Worm (Caenorhabditis elegans): Measurements from ENCODE around the gene Y59E9AL.4.

Gene Y59E9AL.4

ce11 chrIV:5183755-5184166 is 31.2 kb downstream of the Y59E9AL.4 start, which contains the start of gene W03F8.4:
W03F8.4 (plus strand) TSS chrIV:5184123.
- TF ChIP-seq nhr-77 (tag; optimal IDR thresholded peaks at IDR 0.05), result peak; percentile 91
- TF ChIP-seq egl-43 (GFP tag; IDR thresholded peaks at IDR 0.05), result peak; percentile 71
- TF ChIP-seq nhr-42 (GFP tag; IDR thresholded peaks at IDR 0.05), result peak; percentile 82
- TF ChIP-seq arid-1 (GFP tag; conservative IDR thresholded peaks at IDR 0.05), result peak; percentile 86; the same call in 1 of the 2 replicates
- peak; percentile 85 for TF ChIP-seq lin-13 (GFP tag; optimal IDR thresholded peaks at IDR 0.05)
- peak; percentile 92 for TF ChIP-seq hlh-11 (tag; optimal IDR thresholded peaks at IDR 0.05)
- TF ChIP-seq snpc-1.2 (GFP tag; IDR thresholded peaks at IDR 0.05), result peak; percentile 97
- TF ChIP-seq mxl-3 (GFP tag; optimal IDR thresholded peaks at IDR 0.05), result peak; percentile 55
- TF ChIP-seq mdl-1 (tag; optimal IDR thresholded peaks at IDR 0.05), result peak in 1 of 2 experiments; percentile 28
- peak; percentile 91 for TF ChIP-seq lin-1 (GFP tag; IDR thresholded peaks at IDR 0.05)
- TF ChIP-seq zfp-2 (tag; optimal IDR thresholded peaks at IDR 0.05), result peak; percentile 47
- peak; percentile 65; the same call in 1 of the 2 replicates for TF ChIP-seq daf-19 (GFP tag; conservative IDR thresholded peaks at IDR 0.05)
- no peak for TF ChIP-seq Y5F2A.4 (GFP tag; optimal IDR thresholded peaks at IDR 0.05)
- peak; percentile 44 for TF ChIP-seq jun-1 (tag; optimal IDR thresholded peaks at IDR 0.05)
- no peak for TF ChIP-seq nhr-41 (GFP tag; IDR thresholded peaks at IDR 0.05)
- peak; percentile 24 for TF ChIP-seq fkh-10 (GFP tag; optimal IDR thresholded peaks at IDR 0.05)
- TF ChIP-seq unc-130 (GFP tag; optimal IDR thresholded peaks at IDR 0.05), result peak; percentile 51
- no peak for TF ChIP-seq set-16 (GFP tag; IDR thresholded peaks at IDR 0.05)
- TF ChIP-seq F37D6.2 (tag; optimal IDR thresholded peaks at IDR 0.05), result peak; percentile 83
- TF ChIP-seq mes-2 (tag; optimal IDR thresholded peaks at IDR 0.05; ENCODE audit: poor library complexity, severe bottlenecking), result peak; percentile 95
- TF ChIP-seq nhr-76 (tag; optimal IDR thresholded peaks at IDR 0.05), result no peak
- TF ChIP-seq aha-1 (tag), result peak; percentile 97
- TF ChIP-seq php-3 (GFP tag; IDR thresholded peaks at IDR 0.05), result peak; percentile 83
- TF ChIP-seq T20F7.1 (GFP tag; optimal IDR thresholded peaks at IDR 0.05), result peak; percentile 81
- peak; percentile 92 for TF ChIP-seq spr-1 (tag; optimal IDR thresholded peaks at IDR 0.05)
- peak; percentile 69 for TF ChIP-seq lin-15B (tag; optimal IDR thresholded peaks at IDR 0.05)
- TF ChIP-seq Y75B8A.6 (GFP tag; IDR thresholded peaks at IDR 0.05), result no peak
- peak; percentile 89 for TF ChIP-seq hmg-1.1 (GFP tag; IDR thresholded peaks at IDR 0.05)
- TF ChIP-seq daf-16 (GFP tag; optimal IDR thresholded peaks at IDR 0.05), result peak; percentile 43 to 98
- peak; percentile 93 for TF ChIP-seq daf-16 (tag; optimal IDR thresholded peaks at IDR 0.05)
- TF ChIP-seq ceh-62 (tag; optimal IDR thresholded peaks at IDR 0.05), result no peak
- peak; percentile 92 for TF ChIP-seq rbr-2 (tag; optimal IDR thresholded peaks at IDR 0.05)
- TF ChIP-seq zfp-3 (GFP tag; conservative IDR thresholded peaks at IDR 0.05), result no peak; the same call in 1 of the 2 replicates
- TF ChIP-seq zip-2 (tag; optimal IDR thresholded peaks at IDR 0.05), result peak; percentile 49
- TF ChIP-seq lir-3 (tag; optimal IDR thresholded peaks at IDR 0.05), result no peak
- no peak for TF ChIP-seq gei-8 (GFP tag; optimal IDR thresholded peaks at IDR 0.05)
- no peak for TF ChIP-seq skn-1 (tag; optimal IDR thresholded peaks at IDR 0.05)
- 0 out of 2 replicates have a peak, but pooled peaks have one; percentile 11 for TF ChIP-seq vab-7 (GFP tag; IDR thresholded peaks at IDR 0.05)
- peak; percentile 67; the same call in 1 of the 2 replicates for TF ChIP-seq tra-1 (GFP tag; IDR thresholded peaks at IDR 0.05)
- 0 out of 2 replicates have a peak, but pooled peaks have one; percentile 47 for TF ChIP-seq D1046.2 (GFP tag; IDR thresholded peaks at IDR 0.05)
- peak; percentile 90 for TF ChIP-seq ceh-20 (GFP tag; IDR thresholded peaks at IDR 0.05)
- peak; percentile 29 to 72 for TF ChIP-seq hif-1 (tag; optimal IDR thresholded peaks at IDR 0.05)
- peak; percentile 95 for TF ChIP-seq mep-1 (tag; optimal IDR thresholded peaks at IDR 0.05)
- peak; percentile 81 for TF ChIP-seq nhr-6 (tag; optimal IDR thresholded peaks at IDR 0.05)
- peak; percentile 85 for TF ChIP-seq hlh-30 (tag; optimal IDR thresholded peaks at IDR 0.05; ENCODE audit: insufficient read depth)
- peak; percentile 88 for TF ChIP-seq lin-29 (GFP tag; IDR thresholded peaks at IDR 0.05)
- peak; percentile 71; the same call in 1 of the 2 replicates for TF ChIP-seq ZK337.2 (GFP tag; IDR thresholded peaks at IDR 0.05)
- peak; percentile 99 for TF ChIP-seq dpl-1 (GFP tag; optimal IDR thresholded peaks at IDR 0.05)
- TF ChIP-seq F26F4.8 (GFP tag; conservative IDR thresholded peaks at IDR 0.05), result no peak
- peak; percentile 80 for TF ChIP-seq nhr-28 (tag; optimal IDR thresholded peaks at IDR 0.05)
- no peak for TF ChIP-seq sdz-12 (GFP tag; optimal IDR thresholded peaks at IDR 0.05)

Measured in whole organism, L4 larva.